Worm (Caenorhabditis elegans) whole organism, L4 larva: ENCODE data around the gene C09G12.17.

Experiments used
- F10B5.3 ChIP-seq: sonication (generic microtip); optimal IDR thresholded peaks from 2 replicates; lab custom pipeline; 2016; ENCODE audit warnings: mild to moderate bottlenecking, missing genetic modification characterization, missing compliant biosample characterization
- aha-1 ChIP-seq: fragments of 150-350 bp; peaks from one replicate; lab custom pipeline; 2014; ENCODE audit warnings: missing biosample characterization, missing genetic modification characterization
- aly-2 ChIP-seq: sonication (generic microtip); optimal IDR thresholded peaks from 2 replicates; lab custom pipeline; 2018; ENCODE audit warnings: missing biosample characterization, missing genetic modification characterization
- ama-1 ChIP-seq: fragments of 150-350 bp; optimal IDR thresholded peaks from 2 replicates; lab custom pipeline; 2014; ENCODE audit warnings: inconsistent platforms, mixed read lengths
- ceh-32 ChIP-seq: sonication (generic microtip); optimal IDR thresholded peaks from 2 replicates; lab custom pipeline; 2016; ENCODE audit warnings: mild to moderate bottlenecking, missing genetic modification characterization, missing compliant biosample characterization; ENCODE audit not compliant: poor library complexity
- fos-1 ChIP-seq: fragments of 150-350 bp; optimal IDR thresholded peaks from 2 replicates; lab custom pipeline; 2014; ENCODE audit warnings: missing biosample characterization, missing genetic modification characterization
- lin-38 ChIP-seq: fragments of 200-800 bp; sonication (Bioruptor generic); IDR thresholded peaks from 2 replicates; pipeline ENCODE4 v1.3.6; 2022; ENCODE audit warnings: missing genetic modification reagents, missing genetic modification characterization, missing compliant biosample characterization
- mdl-1 ChIP-seq, 2 experiments: fragments of 150-350 bp in 1 of 2; sonication (generic microtip) in 1 of 2; optimal IDR thresholded peaks; 2 replicates each; lab custom pipeline; 2014 to 2017; ENCODE audit warnings: missing biosample characterization in 2 of 2, missing genetic modification characterization in 2 of 2
- nhr-25 ChIP-seq: sonication (generic microtip); optimal IDR thresholded peaks from 2 replicates; lab custom pipeline; 2017; ENCODE audit warnings: missing genetic modification characterization, mild to moderate bottlenecking, missing compliant biosample characterization, antibody characterized with exemption, moderate library complexity, borderline replicate concordance; ENCODE audit not compliant: insufficient read depth
- rbr-2 ChIP-seq: sonication (generic microtip); optimal IDR thresholded peaks from 2 replicates; lab custom pipeline; 2016; ENCODE audit warnings: missing genotype, missing genetic modification characterization, missing compliant biosample characterization
- skn-1 ChIP-seq: fragments of 150-350 bp; optimal IDR thresholded peaks from 2 replicates; lab custom pipeline; 2014; ENCODE audit warnings: missing biosample characterization, missing genetic modification characterization
- unc-62 ChIP-seq, 3 experiments: fragments of 150-350 bp in 1 of 3; sonication (generic microtip); optimal IDR thresholded peaks in 2 of 3; peaks in 1 of 3; 1 replicate in 1 of 3; 2 replicates in 2 of 3; lab custom pipeline; 2014 to 2017; ENCODE audit warnings: missing biosample characterization in 3 of 3, missing genetic modification characterization in 3 of 3, missing genetic modification reagents in 3 of 3, missing genotype in 1 of 3

ce11 chrIV:3491477-3491876 lies 4.8 kb downstream of the C09G12.17 start, which contains the start of gene srz-78:
- TF ChIP-seq nhr-25 (tag; lab: Kevin White, UChicago) (no peak), skn-1 (tag; lab: Kevin White, UChicago) (no peak), F10B5.3 (tag; lab: Kevin White, UChicago) (no peak), unc-62 (GFP tag; optimal IDR thresholded peaks at IDR 0.05 in 1 of 2; lab: Kevin White, UChicago) (no peak), unc-62 (tag; optimal IDR thresholded peaks at IDR 0.05; lab: Kevin White, UChicago) (no peak), lin-38 (GFP tag; lab: Robert Waterston, UW) (no peak), mdl-1 (tag; optimal IDR thresholded peaks at IDR 0.05; lab: Kevin White, UChicago) (no peak), rbr-2 (tag; lab: Kevin White, UChicago) (no peak), ceh-32 (tag; lab: Kevin White, UChicago) (no peak), ama-1 (lab: Kevin White, UChicago) (no peak), fos-1 (tag; lab: Kevin White, UChicago) (no peak), aly-2 (tag; lab: Kevin White, UChicago) (no peak), aha-1 (tag; lab: Kevin White, UChicago) (no peak)
